Fruit fly (Drosophila melanogaster): ENCODE measurements around the gene CG16700.
A peak's percentile ranks its signal among the peaks of the same experiment; 100 is the strongest.

CG16700 gene

dm6 chrX:17125017-17125821, 33.6 kb downstream of the CG16700 start (continued):
- TF ChIP-seq Deaf1 (tag; optimal IDR thresholded peaks at IDR 0.05) (peak; percentile 48), CG3163 (GFP tag; optimal IDR thresholded peaks at IDR 0.05) (peak; percentile 39), trem (tag; optimal IDR thresholded peaks at IDR 0.05) (peak; percentile 47), CG11695 (GFP tag; IDR thresholded peaks at IDR 0.05) (peak; percentile 83), prd (optimal IDR thresholded peaks at IDR 0.05) (no peak), prd (GFP tag; IDR thresholded peaks at IDR 0.05) (peak; percentile 65), Chrac-16 (GFP tag; optimal IDR thresholded peaks at IDR 0.05) (peak; percentile 20), fd102C (GFP tag; optimal IDR thresholded peaks at IDR 0.05) (no peak), dimm (GFP tag; IDR thresholded peaks at IDR 0.05) (0 out of 2 replicates have a peak, but pooled peaks have one; percentile 19), Hmr (GFP tag; optimal IDR thresholded peaks at IDR 0.05) (peak; percentile 71), CG12744 (GFP tag; optimal IDR thresholded peaks at IDR 0.05) (no peak), CG7928 (GFP tag; optimal IDR thresholded peaks at IDR 0.05) (peak; percentile 3), crc (GFP tag; optimal IDR thresholded peaks at IDR 0.05) (peak; percentile 10), dpn (GFP tag; optimal IDR thresholded peaks at IDR 0.05) (peak in 1 of 2 experiments; percentile 15), mld (GFP tag; IDR thresholded peaks at IDR 0.05; ENCODE audit: partially characterized antibody) (peak; percentile 90; the same call in 2 of the 3 replicates), Sox100B (GFP tag; optimal IDR thresholded peaks at IDR 0.05) (peak; percentile 70), CG12219 (GFP tag; optimal IDR thresholded peaks at IDR 0.05) (peak; percentile 2), ro (GFP tag; IDR thresholded peaks at IDR 0.05) (no peak), tx (GFP tag; optimal IDR thresholded peaks at IDR 0.05) (peak; percentile 22), CG1792 (GFP tag; optimal IDR thresholded peaks at IDR 0.05) (no peak), NK7.1 (GFP tag; optimal IDR thresholded peaks at IDR 0.05) (no peak), CG8478 (optimal IDR thresholded peaks at IDR 0.05) (no peak), CG2678 (tag; optimal IDR thresholded peaks at IDR 0.05) (peak; percentile 89), Fer1 (GFP tag; optimal IDR thresholded peaks at IDR 0.05) (peak; percentile 85), HLH3B (GFP tag; IDR thresholded peaks at IDR 0.05) (peak; percentile 76), CG2712 (tag; optimal IDR thresholded peaks at IDR 0.05) (peak; percentile 71), kah (GFP tag; optimal IDR thresholded peaks at IDR 0.05) (peak; percentile 62), Blimp-1 (GFP tag; optimal IDR thresholded peaks at IDR 0.05) (peak; percentile 62), CG9817 (tag; optimal IDR thresholded peaks at IDR 0.05) (peak; percentile 43), eyg (GFP tag; optimal IDR thresholded peaks at IDR 0.05) (peak; percentile 21), MESR4 (GFP tag; optimal IDR thresholded peaks at IDR 0.05) (no peak), CG2875 (GFP tag; optimal IDR thresholded peaks at IDR 0.05) (no peak), CG11456 (GFP tag; IDR thresholded peaks at IDR 0.05) (peak; percentile 68; the same call in 2 of the 3 replicates), CG17361 (GFP tag; IDR thresholded peaks at IDR 0.05) (peak; percentile 75), CG13123 (GFP tag; optimal IDR thresholded peaks at IDR 0.05) (no peak), CG42726 (GFP tag; IDR thresholded peaks at IDR 0.05; ENCODE audit: partially characterized antibody) (peak; percentile 76; the same call in 1 of the 2 replicates), fd96Cb (tag; optimal IDR thresholded peaks at IDR 0.05) (peak; percentile 56), unc-4 (GFP tag; IDR thresholded peaks at IDR 0.05; ENCODE audit: partially characterized antibody) (peak; percentile 87), CG11723 (GFP tag; optimal IDR thresholded peaks at IDR 0.05) (peak; percentile 45), ab (GFP tag; optimal IDR thresholded peaks at IDR 0.05) (no peak), wdn (GFP tag; IDR thresholded peaks at IDR 0.05) (peak; percentile 68), CG18619 (GFP tag; optimal IDR thresholded peaks at IDR 0.05) (peak; percentile 27), tio (GFP tag; optimal IDR thresholded peaks at IDR 0.05) (peak; percentile 35), bcd (GFP tag; optimal IDR thresholded peaks at IDR 0.05) (peak; percentile 53), sc (optimal IDR thresholded peaks at IDR 0.05) (no peak), sc (GFP tag; optimal IDR thresholded peaks at IDR 0.05) (no peak), fd64A (GFP tag; optimal IDR thresholded peaks at IDR 0.05) (peak; percentile 6), sd (tag; optimal IDR thresholded peaks at IDR 0.05) (peak; percentile 86), CG5245 (GFP tag; optimal IDR thresholded peaks at IDR 0.05) (peak; percentile 11)
